Fruit fly (Drosophila melanogaster): ENCODE results near the gene Fpgs1.
A peak's percentile ranks its signal among the peaks of the same experiment; 100 is the strongest.

The Fpgs1 gene

DNA sequence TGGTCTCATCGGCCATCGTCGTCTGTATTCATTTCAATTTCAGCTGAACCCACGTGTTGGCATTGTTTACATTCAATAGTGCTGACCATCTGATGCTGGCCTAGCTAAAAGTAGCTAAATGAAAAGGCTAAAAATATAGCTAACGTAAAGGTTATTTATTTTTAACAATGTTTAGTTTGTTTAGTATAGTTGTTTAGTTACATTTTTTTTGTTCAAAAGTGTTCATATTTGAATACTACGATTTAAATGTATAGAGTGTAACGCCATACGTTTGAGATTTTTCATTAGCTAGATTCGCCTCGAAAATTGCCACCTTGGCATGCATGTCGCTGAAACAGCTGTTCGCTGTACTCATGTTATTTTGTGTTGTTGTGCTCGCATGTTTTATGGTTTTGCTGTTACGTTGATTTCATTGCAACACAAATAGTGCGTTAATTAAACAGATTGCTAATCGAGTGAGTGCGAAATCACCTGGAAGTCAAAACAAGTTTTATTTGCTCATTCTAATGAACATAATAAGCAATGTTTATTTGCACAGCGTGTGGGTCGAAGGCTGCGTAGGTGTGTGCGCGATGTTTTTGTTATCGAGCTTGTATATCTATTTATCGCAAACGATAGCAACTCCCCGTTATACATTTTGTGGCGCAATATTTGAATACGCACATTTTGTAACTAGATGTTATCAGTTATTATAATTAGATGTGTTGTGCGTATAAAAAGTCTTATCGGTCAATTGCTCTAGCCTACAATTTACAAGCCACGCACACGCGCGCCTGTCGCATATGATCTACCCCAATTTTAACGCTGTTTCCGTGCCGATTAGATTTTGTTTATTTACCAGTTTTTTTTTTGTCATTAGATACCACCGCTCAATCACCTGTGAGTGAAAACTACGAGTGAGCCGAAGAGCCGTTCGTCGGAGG, at the start of gene Fpgs1, which contains the start of gene CG1463:
Gene Fpgs1, plus strand, starts transcription at position 332 of the 923 bp plus-strand sequence.
Gene CG1463, minus strand, starts transcription at position 132 of the 923 bp plus-strand sequence.
- TF ChIP-seq Hr83 (GFP tag; optimal IDR thresholded peaks at IDR 0.05; ENCODE audit: poor library complexity, severe bottlenecking) (no peak), ey (GFP tag; optimal IDR thresholded peaks at IDR 0.05) (peak; percentile 14), Vsx2 (GFP tag; optimal IDR thresholded peaks at IDR 0.05; ENCODE audit: partially characterized antibody) (no peak), Myc (optimal IDR thresholded peaks at IDR 0.05) (peak; percentile 99), CG9705 (GFP tag; optimal IDR thresholded peaks at IDR 0.05) (peak; percentile 31), Jra (GFP tag; optimal IDR thresholded peaks at IDR 0.05) (peak; percentile 55), psq (GFP tag; optimal IDR thresholded peaks at IDR 0.05) (peak; percentile 30), OdsH (GFP tag; optimal IDR thresholded peaks at IDR 0.05) (no peak), woc (GFP tag; optimal IDR thresholded peaks at IDR 0.05) (no peak), N (GFP tag; optimal IDR thresholded peaks at IDR 0.05) (no peak), lola (GFP tag; optimal IDR thresholded peaks at IDR 0.05) (no peak)

DNA sequence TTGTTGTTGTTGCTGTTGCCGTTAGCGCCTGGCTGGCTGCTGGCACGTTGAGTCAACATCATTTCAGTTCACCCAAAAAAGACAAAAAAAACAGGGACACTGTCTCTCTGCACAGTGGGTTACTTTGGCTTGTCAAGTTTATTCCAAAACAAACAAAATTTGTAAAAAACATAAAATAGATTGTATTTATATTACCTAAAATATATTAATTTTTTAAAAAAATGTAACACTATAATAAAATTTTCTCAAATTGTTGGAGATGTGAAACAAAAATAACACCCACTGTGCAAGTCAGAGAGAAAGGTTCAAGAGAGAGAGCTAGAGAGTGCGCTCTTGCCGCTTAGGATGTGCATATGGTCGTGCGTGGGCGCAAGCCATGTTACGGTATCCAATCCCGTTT, 44.0 kb upstream of the Fpgs1 start:
- no peak for TF ChIP-seq jim (GFP tag; optimal IDR thresholded peaks at IDR 0.05)
- no peak for TF ChIP-seq Dfd (GFP tag; optimal IDR thresholded peaks at IDR 0.05)
- no peak for TF ChIP-seq pan (optimal IDR thresholded peaks at IDR 0.05)
- TF ChIP-seq brk (GFP tag; optimal IDR thresholded peaks at IDR 0.05): peak; percentile 21
- peak in 1 of 2 experiments; percentile 71 for TF ChIP-seq foxo (GFP tag; optimal IDR thresholded peaks at IDR 0.05)
- no peak for TF ChIP-seq CG9705 (GFP tag; optimal IDR thresholded peaks at IDR 0.05)
- TF ChIP-seq Rel (GFP tag; optimal IDR thresholded peaks at IDR 0.05): peak; percentile 10
- TF ChIP-seq Rel (tag; optimal IDR thresholded peaks at IDR 0.05): no peak
- TF ChIP-seq psq (GFP tag; optimal IDR thresholded peaks at IDR 0.05): peak; percentile 53
- TF ChIP-seq ey (GFP tag; optimal IDR thresholded peaks at IDR 0.05): peak; percentile 18
- TF ChIP-seq HLH106 (tag; optimal IDR thresholded peaks at IDR 0.05): peak; percentile 74
- peak; percentile 63 for TF ChIP-seq fru (GFP tag; optimal IDR thresholded peaks at IDR 0.05)
- peak; percentile 60 for TF ChIP-seq h (GFP tag; optimal IDR thresholded peaks at IDR 0.05)
- peak; percentile 12 for TF ChIP-seq Hnf4 (GFP tag; optimal IDR thresholded peaks at IDR 0.05)
- peak; percentile 7 for TF ChIP-seq br (GFP tag; optimal IDR thresholded peaks at IDR 0.05)
- TF ChIP-seq Mio (GFP tag; optimal IDR thresholded peaks at IDR 0.05): no peak
- peak; percentile 53 for TF ChIP-seq OdsH (GFP tag; optimal IDR thresholded peaks at IDR 0.05)
- peak; percentile 79 for TF ChIP-seq Sp1 (GFP tag; optimal IDR thresholded peaks at IDR 0.05)
- TF ChIP-seq dmrt93B (GFP tag; optimal IDR thresholded peaks at IDR 0.05): peak; percentile 31
- no peak for TF ChIP-seq Vsx2 (GFP tag; optimal IDR thresholded peaks at IDR 0.05; ENCODE audit: partially characterized antibody)
- TF ChIP-seq rgr (GFP tag; optimal IDR thresholded peaks at IDR 0.05): peak; percentile 61

DNA sequence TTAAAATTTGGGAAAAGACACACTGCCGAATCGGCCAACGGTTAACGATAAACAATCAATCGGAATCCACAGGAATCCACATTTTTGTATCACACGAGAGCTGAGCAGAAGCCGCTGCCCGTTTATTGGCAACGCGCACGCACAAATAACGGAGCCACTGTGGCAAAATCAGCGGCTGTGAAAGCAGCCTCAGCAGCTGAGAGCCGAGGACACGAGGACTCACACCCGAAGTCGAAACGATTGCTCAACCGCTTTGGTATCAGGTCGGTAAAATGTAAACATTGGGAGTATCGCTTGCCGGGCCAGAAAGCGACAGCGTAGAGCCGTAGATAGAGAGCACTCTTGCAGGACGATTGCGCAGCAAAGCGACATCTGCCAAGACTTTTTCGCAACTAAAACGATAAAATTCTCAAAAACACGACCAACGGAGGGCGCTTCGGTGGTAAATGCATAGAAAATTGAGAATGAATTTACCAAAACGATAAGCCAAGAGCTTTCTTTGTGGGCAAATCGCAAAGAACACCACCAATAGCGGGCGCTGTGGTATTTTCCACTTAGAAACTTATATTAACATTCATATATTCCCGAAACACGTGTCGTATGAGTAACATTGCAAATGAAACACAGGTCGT, 43.3 kb upstream of the Fpgs1 start, which contains the start of gene hwt:
Gene hwt, minus strand, starts transcription at position 161 of the 632 bp plus-strand sequence.
- TF ChIP-seq Rel (GFP tag; optimal IDR thresholded peaks at IDR 0.05) (no peak), Rel (tag; optimal IDR thresholded peaks at IDR 0.05) (no peak), Hr78 (GFP tag; optimal IDR thresholded peaks at IDR 0.05) (no peak), usp (GFP tag; optimal IDR thresholded peaks at IDR 0.05) (no peak), Dif (GFP tag; optimal IDR thresholded peaks at IDR 0.05; ENCODE audit: partially characterized antibody) (no peak), CG32264 (GFP tag; optimal IDR thresholded peaks at IDR 0.05) (no peak)

DNA sequence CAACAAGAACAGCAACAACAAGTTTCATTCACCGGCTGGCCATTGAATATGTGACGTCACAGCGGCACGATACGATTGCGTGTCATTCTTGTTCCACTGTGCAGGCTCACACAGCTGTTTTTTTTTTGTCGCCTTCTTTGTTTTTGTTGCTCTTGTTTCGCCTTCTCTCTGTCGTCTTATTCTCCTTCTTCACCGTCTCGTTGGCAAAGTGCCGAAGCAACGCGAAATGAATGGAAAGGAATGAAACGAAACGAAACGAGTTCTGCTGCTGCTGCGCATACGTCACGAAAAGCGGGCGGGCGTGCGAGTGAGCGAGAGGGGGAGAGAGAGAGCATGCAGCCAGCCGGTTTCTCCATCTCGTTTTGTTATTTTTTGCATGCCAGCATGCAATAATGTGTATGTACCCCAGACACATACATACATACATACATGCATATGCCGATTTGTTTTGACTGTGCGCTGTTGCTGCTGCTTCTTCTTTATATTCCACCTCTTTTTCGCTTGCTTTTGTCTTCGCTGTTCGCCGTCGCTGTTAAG, 36.9 kb upstream of the Fpgs1 start:
- TF ChIP-seq dmrt93B (GFP tag; optimal IDR thresholded peaks at IDR 0.05) (peak; percentile 2), rgr (GFP tag; optimal IDR thresholded peaks at IDR 0.05) (peak; percentile 46), OdsH (GFP tag; optimal IDR thresholded peaks at IDR 0.05) (no peak), Dfd (GFP tag; optimal IDR thresholded peaks at IDR 0.05) (no peak), Dif (GFP tag; optimal IDR thresholded peaks at IDR 0.05; ENCODE audit: partially characterized antibody) (peak; percentile 64), Jra (GFP tag; optimal IDR thresholded peaks at IDR 0.05) (peak; percentile 19), Hr83 (GFP tag; optimal IDR thresholded peaks at IDR 0.05; ENCODE audit: poor library complexity, severe bottlenecking) (no peak), ey (GFP tag; optimal IDR thresholded peaks at IDR 0.05) (peak; percentile 29), pan (optimal IDR thresholded peaks at IDR 0.05) (no peak), jim (GFP tag; optimal IDR thresholded peaks at IDR 0.05) (peak; percentile 84), brk (GFP tag; optimal IDR thresholded peaks at IDR 0.05) (peak; percentile 34), fru (GFP tag; optimal IDR thresholded peaks at IDR 0.05) (peak; percentile 69), foxo (GFP tag; optimal IDR thresholded peaks at IDR 0.05) (peak; percentile 11 to 42), lola (GFP tag; optimal IDR thresholded peaks at IDR 0.05) (no peak), Hr78 (GFP tag; optimal IDR thresholded peaks at IDR 0.05) (no peak), Abd-B (GFP tag; optimal IDR thresholded peaks at IDR 0.05) (no peak), Myc (optimal IDR thresholded peaks at IDR 0.05) (no peak), usp (GFP tag; optimal IDR thresholded peaks at IDR 0.05) (no peak), sage (GFP tag; optimal IDR thresholded peaks at IDR 0.05) (peak; percentile 70), psq (GFP tag; optimal IDR thresholded peaks at IDR 0.05) (peak; percentile 98), Mio (GFP tag; optimal IDR thresholded peaks at IDR 0.05) (peak; percentile 53), Vsx2 (GFP tag; optimal IDR thresholded peaks at IDR 0.05; ENCODE audit: partially characterized antibody) (peak; percentile 78), CG32264 (GFP tag; optimal IDR thresholded peaks at IDR 0.05) (no peak), woc (GFP tag; optimal IDR thresholded peaks at IDR 0.05) (peak; percentile 59), HLH106 (tag; optimal IDR thresholded peaks at IDR 0.05) (no peak), sv (GFP tag; optimal IDR thresholded peaks at IDR 0.05) (no peak), Hnf4 (GFP tag; optimal IDR thresholded peaks at IDR 0.05) (no peak), tai (GFP tag; optimal IDR thresholded peaks at IDR 0.05) (no peak), Sp1 (GFP tag; optimal IDR thresholded peaks at IDR 0.05) (peak; percentile 77), h (GFP tag; optimal IDR thresholded peaks at IDR 0.05) (peak; percentile 42), br (GFP tag; optimal IDR thresholded peaks at IDR 0.05) (peak; percentile 50), N (GFP tag; optimal IDR thresholded peaks at IDR 0.05) (no peak), dsf (GFP tag; optimal IDR thresholded peaks at IDR 0.05; ENCODE audit: borderline replicate concordance) (no peak)

All from whole organism, wandering third instar larva.